Fruit fly (Drosophila melanogaster): ENCODE results near the gene vri.

vri gene

DNA sequence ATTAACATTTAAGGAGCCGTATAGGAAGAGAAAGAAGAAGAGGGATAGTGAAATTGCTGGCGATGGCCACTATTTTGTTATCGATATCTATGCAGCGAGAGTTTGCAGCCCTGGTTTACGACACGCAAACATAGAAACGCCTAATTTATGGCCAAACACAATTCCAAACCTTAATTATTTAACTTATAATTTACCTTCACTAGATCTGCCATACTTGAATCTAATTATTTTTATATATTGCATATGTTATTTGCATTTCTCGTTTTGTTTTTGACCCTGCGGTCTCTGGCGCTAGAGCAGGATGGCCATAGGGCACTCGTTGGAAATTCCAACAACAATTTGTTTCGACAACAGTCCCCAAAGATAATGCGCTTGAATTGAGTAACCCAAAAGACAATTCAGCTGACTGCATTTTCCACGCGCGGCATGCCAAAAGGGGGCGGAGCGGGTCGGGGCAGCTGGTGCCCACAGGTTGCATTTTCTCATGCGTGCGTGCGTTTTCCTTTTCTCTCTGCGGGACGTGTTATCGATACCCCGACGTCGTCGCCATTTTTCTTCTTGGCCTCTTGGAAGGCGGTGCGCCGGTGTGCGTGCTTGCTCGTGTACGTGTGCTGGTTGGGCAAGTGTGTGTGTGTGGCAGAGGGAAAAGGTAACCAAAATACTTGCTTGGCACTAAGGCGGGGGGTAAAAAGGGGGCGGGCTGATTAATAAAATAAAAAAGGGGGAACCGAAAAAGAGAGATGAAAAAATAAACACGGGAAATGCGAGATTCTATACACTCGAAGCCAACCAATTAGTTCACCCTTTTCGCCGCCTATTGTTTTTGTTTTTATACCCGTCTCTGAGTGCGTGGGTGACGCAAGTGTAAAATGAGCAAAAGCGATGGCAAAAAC lies 36.5 kb downstream of the vri start (continued):
- TF ChIP-seq TFAM (GFP tag; optimal IDR thresholded peaks at IDR 0.05) (no peak), CG14014 (GFP tag; IDR thresholded peaks at IDR 0.05) (peak; percentile 73), inv (GFP tag; IDR thresholded peaks at IDR 0.05; ENCODE audit: partially characterized antibody) (peak; percentile 57; the same call in 1 of the 2 replicates), ab (GFP tag; optimal IDR thresholded peaks at IDR 0.05) (no peak), CG1832 (GFP tag; optimal IDR thresholded peaks at IDR 0.05) (peak; percentile 57), gcm2 (GFP tag; optimal IDR thresholded peaks at IDR 0.05) (no peak), Stat92E (GFP tag; optimal IDR thresholded peaks at IDR 0.05) (peak in 1 of 3 experiments; percentile 86), crol (GFP tag; IDR thresholded peaks at IDR 0.05) (peak; percentile 97), Doc3 (GFP tag; IDR thresholded peaks at IDR 0.05; ENCODE audit: partially characterized antibody) (peak; percentile 57; the same call in 2 of the 3 replicates), dati (GFP tag; IDR thresholded peaks at IDR 0.05) (no peak), CG11247 (GFP tag; IDR thresholded peaks at IDR 0.05) (0 out of 2 replicates have a peak, but pooled peaks have one; percentile 46), CG8924 (tag; optimal IDR thresholded peaks at IDR 0.05) (peak; percentile 14), Lim3 (GFP tag; IDR thresholded peaks at IDR 0.05) (no peak), CG31224 (GFP tag; IDR thresholded peaks at IDR 0.05) (peak; percentile 58; the same call in 1 of the 2 replicates), Nf-YB (GFP tag; optimal IDR thresholded peaks at IDR 0.05) (no peak), CG17361 (GFP tag; IDR thresholded peaks at IDR 0.05) (no peak; the same call in 2 of the 3 replicates), CG13624 (GFP tag; optimal IDR thresholded peaks at IDR 0.05) (no peak), CG18619 (GFP tag; optimal IDR thresholded peaks at IDR 0.05) (peak; percentile 13), pb (GFP tag; optimal IDR thresholded peaks at IDR 0.05) (no peak), pnt (GFP tag; optimal IDR thresholded peaks at IDR 0.05) (no peak), zfh2 (GFP tag; optimal IDR thresholded peaks at IDR 0.05) (no peak), dmrt11E (tag; optimal IDR thresholded peaks at IDR 0.05) (no peak), CG3065 (GFP tag; optimal IDR thresholded peaks at IDR 0.05) (no peak), Xrp1 (GFP tag; IDR thresholded peaks at IDR 0.05) (peak; percentile 55; the same call in 1 of the 2 replicates), CG9876 (GFP tag; optimal IDR thresholded peaks at IDR 0.05) (no peak), unpg (GFP tag; optimal IDR thresholded peaks at IDR 0.05) (no peak), kah (GFP tag; optimal IDR thresholded peaks at IDR 0.05) (peak; percentile 20), org-1 (GFP tag; optimal IDR thresholded peaks at IDR 0.05) (peak; percentile 44), vfl (GFP tag; optimal IDR thresholded peaks at IDR 0.05) (peak; percentile 40), CG1233 (GFP tag; optimal IDR thresholded peaks at IDR 0.05) (no peak), pzg (GFP tag; optimal IDR thresholded peaks at IDR 0.05) (peak; percentile 34), CG6254 (GFP tag; optimal IDR thresholded peaks at IDR 0.05) (peak; percentile 24), br (optimal IDR thresholded peaks at IDR 0.05) (no peak), slou (GFP tag; optimal IDR thresholded peaks at IDR 0.05) (no peak), CG8944 (GFP tag; optimal IDR thresholded peaks at IDR 0.05) (peak; percentile 24), MESR4 (GFP tag; optimal IDR thresholded peaks at IDR 0.05) (peak; percentile 23), Fer3 (tag; optimal IDR thresholded peaks at IDR 0.05) (no peak), CG1602 (GFP tag; optimal IDR thresholded peaks at IDR 0.05) (peak; percentile 1), CG2120 (GFP tag; optimal IDR thresholded peaks at IDR 0.05) (peak; percentile 57), MTF-1 (GFP tag; optimal IDR thresholded peaks at IDR 0.05; ENCODE audit: borderline replicate concordance) (no peak), BtbVII (GFP tag; optimal IDR thresholded peaks at IDR 0.05) (no peak), ap (GFP tag; IDR thresholded peaks at IDR 0.05) (peak; percentile 22; the same call in 1 of the 2 replicates), CG8290 (GFP tag; optimal IDR thresholded peaks at IDR 0.05) (no peak), CG8290 (tag; optimal IDR thresholded peaks at IDR 0.05) (no peak), chn (GFP tag; optimal IDR thresholded peaks at IDR 0.05) (peak; percentile 48), bsh (GFP tag; optimal IDR thresholded peaks at IDR 0.05) (peak; percentile 6 to 8), CG14667 (GFP tag; IDR thresholded peaks at IDR 0.05) (peak; percentile 70), CG10274 (GFP tag; optimal IDR thresholded peaks at IDR 0.05) (no peak), danr (GFP tag; IDR thresholded peaks at IDR 0.05) (no peak)

Measured in whole organism, embryonic.